Fruit fly (Drosophila melanogaster): ENCODE data around the gene CG5880.

DNA sequence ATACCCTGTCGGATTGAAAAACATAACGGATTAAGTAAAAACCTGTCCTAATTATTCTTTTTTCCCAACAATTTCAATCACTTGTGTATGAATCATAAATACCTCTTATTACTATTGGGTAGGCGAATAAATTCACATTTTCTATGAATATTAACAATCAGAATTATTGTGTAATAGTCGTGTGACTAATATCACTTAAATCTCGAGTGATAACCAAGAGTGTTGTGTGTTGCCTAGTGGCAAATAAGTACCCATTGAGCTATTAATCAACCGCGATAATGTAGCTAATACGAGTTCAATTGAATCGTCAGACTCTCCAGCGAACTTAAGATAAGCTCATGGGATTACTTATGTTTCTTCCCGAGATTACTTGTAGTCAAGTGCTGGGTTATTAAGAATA lies 43.3 kb downstream of the CG5880 start:
- TF ChIP-seq CG8119 (GFP tag; IDR thresholded peaks at IDR 0.05) (no peak), achi (GFP tag; optimal IDR thresholded peaks at IDR 0.05) (no peak)

All from whole organism, prepupa.